Worm (Caenorhabditis elegans): ENCODE results near the gene pafo-1.

pafo-1 gene

ce11 chrV:11503081-11503751 lies 18.3 kb upstream of the pafo-1 start, which contains the start of gene C55A6.12:
Gene C55A6.12, minus strand, starts transcription at chrV:11503131.
- peak; percentile 91 for TF ChIP-seq nfya-1 (tag; optimal IDR thresholded peaks at IDR 0.05)
- TF ChIP-seq ceh-34 (tag; optimal IDR thresholded peaks at IDR 0.05), result no peak

ce11 chrV:11504853-11505397 lies 16.6 kb upstream of the pafo-1 start, which contains the start of the genes C55A6.1 and C55A6.10:
Gene C55A6.1, minus strand, starts transcription at chrV:11504968.
Gene C55A6.10, plus strand, starts transcription at chrV:11505347.
- TF ChIP-seq ceh-19 (GFP tag; optimal IDR thresholded peaks at IDR 0.05) (peak; percentile 19), ttx-3 (tag; optimal IDR thresholded peaks at IDR 0.05) (peak; percentile 17), ceh-2 (tag; optimal IDR thresholded peaks at IDR 0.05) (peak; percentile 80), fax-1 (tag; optimal IDR thresholded peaks at IDR 0.05) (peak; percentile 50), unc-42 (tag; optimal IDR thresholded peaks at IDR 0.05) (peak; percentile 83), tbx-2 (tag; optimal IDR thresholded peaks at IDR 0.05) (peak; percentile 93), ceh-14 (tag; optimal IDR thresholded peaks at IDR 0.05) (peak; percentile 92), tbx-7 (tag; optimal IDR thresholded peaks at IDR 0.05) (peak; percentile 62), ceh-48 (tag; optimal IDR thresholded peaks at IDR 0.05) (peak; percentile 10), hlh-8 (tag; optimal IDR thresholded peaks at IDR 0.05) (peak; percentile 32), lim-6 (tag; optimal IDR thresholded peaks at IDR 0.05) (peak; percentile 82), ceh-31 (tag; optimal IDR thresholded peaks at IDR 0.05) (peak; percentile 96), F13H6.1 (tag; optimal IDR thresholded peaks at IDR 0.05) (peak; percentile 70), ztf-16 (tag; optimal IDR thresholded peaks at IDR 0.05) (peak; percentile 11), syd-9 (tag; optimal IDR thresholded peaks at IDR 0.05) (peak; percentile 36), ets-4 (tag; optimal IDR thresholded peaks at IDR 0.05) (peak; percentile 65), ceh-6 (GFP tag; optimal IDR thresholded peaks at IDR 0.05) (peak; percentile 14), C08G9.2 (tag; optimal IDR thresholded peaks at IDR 0.05) (peak; percentile 75), hlh-6 (tag; optimal IDR thresholded peaks at IDR 0.05) (peak; percentile 15), elt-2 (tag; optimal IDR thresholded peaks at IDR 0.05) (peak; percentile 36), dmd-4 (tag; optimal IDR thresholded peaks at IDR 0.05; ENCODE audit: borderline replicate concordance) (peak; percentile 15), ceh-34 (tag; optimal IDR thresholded peaks at IDR 0.05) (peak; percentile 53), ceh-18 (tag; optimal IDR thresholded peaks at IDR 0.05) (peak; percentile 35), sdc-2 (tag; optimal IDR thresholded peaks at IDR 0.05) (peak; percentile 30), nfya-1 (tag; optimal IDR thresholded peaks at IDR 0.05) (peak; percentile 73), rnt-1 (tag; optimal IDR thresholded peaks at IDR 0.05) (peak; percentile 71), ref-2 (tag; optimal IDR thresholded peaks at IDR 0.05) (peak; percentile 88), zip-5 (tag; optimal IDR thresholded peaks at IDR 0.05) (peak; percentile 43)

ce11 chrV:11506347-11506746 lies 15.2 kb upstream of the pafo-1 start:
- TF ChIP-seq ceh-18 (tag; optimal IDR thresholded peaks at IDR 0.05) (peak; percentile 51), dmd-4 (tag; optimal IDR thresholded peaks at IDR 0.05; ENCODE audit: borderline replicate concordance) (no peak), dve-1 (tag; optimal IDR thresholded peaks at IDR 0.05) (no peak), ahr-1 (tag; optimal IDR thresholded peaks at IDR 0.05) (no peak)

ce11 chrV:11508773-11509172 lies 12.7 kb upstream of the pafo-1 start, which contains the start of gene ttll-5:
Gene ttll-5, plus strand, starts transcription at chrV:11509060.
- no peak for TF ChIP-seq sdc-2 (tag; optimal IDR thresholded peaks at IDR 0.05)
- no peak for TF ChIP-seq fkh-10 (GFP tag; optimal IDR thresholded peaks at IDR 0.05)

- TF ChIP-seq pqm-1 (tag; optimal IDR thresholded peaks at IDR 0.05) (no peak), elt-4 (tag; optimal IDR thresholded peaks at IDR 0.05) (no peak), pat-9 (tag; optimal IDR thresholded peaks at IDR 0.05) (no peak), sox-2 (GFP tag; IDR thresholded peaks at IDR 0.05) (no peak), hlh-30 (tag; optimal IDR thresholded peaks at IDR 0.05; ENCODE audit: insufficient read depth) (no peak), fkh-10 (GFP tag; optimal IDR thresholded peaks at IDR 0.05) (no peak), F13H6.1 (tag; optimal IDR thresholded peaks at IDR 0.05) (no peak)
Observed at ce11 chrV:11513432-11513831, 8.1 kb upstream of the pafo-1 start, which contains the start of gene C55A6.3. Gene C55A6.3, minus strand, starts transcription at chrV:11513532.

All from whole organism, late embryonic.